Worm (Caenorhabditis elegans): Measurements from ENCODE around the gene R03G8.3.

Gene R03G8.3

ce11 chrX:13090665-13091064 is at the start of gene R03G8.3:
R03G8.3 (plus strand) TSS chrX:13090965.
- no peak for TF ChIP-seq sea-1 (GFP tag; conservative IDR thresholded peaks at IDR 0.05)
- TF ChIP-seq aly-1 (tag; optimal IDR thresholded peaks at IDR 0.05) = no peak
- no peak for TF ChIP-seq tbx-37 (GFP tag; conservative IDR thresholded peaks at IDR 0.05)

DNA sequence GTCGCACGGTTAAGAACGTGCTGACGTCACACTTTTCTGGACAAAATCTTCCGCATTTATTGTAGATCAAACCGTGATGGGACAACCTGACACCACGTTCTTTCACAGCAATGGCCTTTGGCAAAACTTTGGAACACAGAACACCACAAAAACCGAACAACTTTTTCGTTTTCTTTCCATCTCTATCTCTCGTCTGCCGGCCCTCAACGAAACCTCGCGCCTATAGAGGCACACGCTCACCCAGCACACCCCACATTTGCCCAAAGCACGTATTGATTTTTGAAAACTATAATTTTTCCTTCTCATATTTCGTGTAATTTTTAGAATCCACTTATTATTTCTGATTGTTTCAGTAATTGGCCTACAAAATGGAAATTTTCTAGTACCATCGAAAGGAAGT is 48.9 kb upstream of the R03G8.3 start:
- no peak for TF ChIP-seq tbx-37 (GFP tag; conservative IDR thresholded peaks at IDR 0.05)
- no peak for TF ChIP-seq F13C5.2 (tag; optimal IDR thresholded peaks at IDR 0.05)
- TF ChIP-seq aly-1 (tag; optimal IDR thresholded peaks at IDR 0.05) = no peak
- TF ChIP-seq tbx-11 (GFP tag; IDR thresholded peaks at IDR 0.05) = no peak
- no peak for TF ChIP-seq ceh-36 (tag; optimal IDR thresholded peaks at IDR 0.05)
- TF ChIP-seq ceh-13 (GFP tag; optimal IDR thresholded peaks at IDR 0.05) = no peak
- TF ChIP-seq scrt-1 (GFP tag; IDR thresholded peaks at IDR 0.05) = no peak
- TF ChIP-seq ama-1 (optimal IDR thresholded peaks at IDR 0.05) = no peak
- no peak for TF ChIP-seq B0310.2 (tag; optimal IDR thresholded peaks at IDR 0.05)
- no peak for TF ChIP-seq sea-1 (GFP tag; conservative IDR thresholded peaks at IDR 0.05)
- TF ChIP-seq hmg-4 (GFP tag; optimal IDR thresholded peaks at IDR 0.05) = no peak
- no peak for TF ChIP-seq ets-7 (tag; optimal IDR thresholded peaks at IDR 0.05)
- TF ChIP-seq tra-4 (tag; optimal IDR thresholded peaks at IDR 0.05) = no peak
- no peak for TF ChIP-seq flt-1 (GFP tag; IDR thresholded peaks at IDR 0.05)
- TF ChIP-seq hnd-1 (tag; optimal IDR thresholded peaks at IDR 0.05) = no peak

DNA sequence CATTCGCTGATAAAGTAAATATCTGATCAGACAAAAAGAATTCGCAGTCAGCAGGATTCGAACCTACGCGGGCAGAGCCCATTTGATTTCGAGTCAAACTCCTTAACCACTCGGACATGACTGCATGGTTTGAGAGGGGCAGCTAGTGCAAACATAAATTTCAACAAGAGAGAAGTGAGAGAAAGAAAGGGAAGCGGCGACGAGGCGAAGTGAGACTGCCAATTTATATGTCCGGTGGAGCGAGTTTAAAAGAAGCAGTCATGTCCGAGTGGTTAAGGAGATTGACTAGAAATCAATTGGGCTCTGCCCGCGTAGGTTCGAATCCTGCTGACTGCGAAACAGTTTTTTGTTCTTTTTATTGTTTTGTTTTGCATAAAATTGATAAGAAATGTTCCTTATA is 44.4 kb upstream of the R03G8.3 start:
- TF ChIP-seq aly-1 (tag; optimal IDR thresholded peaks at IDR 0.05) (peak; percentile 93), ets-7 (tag; optimal IDR thresholded peaks at IDR 0.05) (peak; percentile 91), pes-1 (GFP tag; IDR thresholded peaks at IDR 0.05) (peak; percentile 94), B0310.2 (tag; optimal IDR thresholded peaks at IDR 0.05) (peak; percentile 84), hnd-1 (tag; optimal IDR thresholded peaks at IDR 0.05) (peak; percentile 85), F13C5.2 (tag; optimal IDR thresholded peaks at IDR 0.05) (peak; percentile 96), hmg-4 (GFP tag; optimal IDR thresholded peaks at IDR 0.05) (peak; percentile 96), sea-1 (GFP tag; conservative IDR thresholded peaks at IDR 0.05) (peak; percentile 94), scrt-1 (GFP tag; IDR thresholded peaks at IDR 0.05) (peak; percentile 95), flt-1 (GFP tag; IDR thresholded peaks at IDR 0.05) (peak; percentile 88), tbx-37 (GFP tag; conservative IDR thresholded peaks at IDR 0.05) (peak; percentile 95), ceh-36 (tag; optimal IDR thresholded peaks at IDR 0.05) (peak; percentile 93), hmbx-1 (tag; optimal IDR thresholded peaks at IDR 0.05) (peak; percentile 53), ceh-13 (GFP tag; optimal IDR thresholded peaks at IDR 0.05) (peak; percentile 81), tbx-11 (GFP tag; IDR thresholded peaks at IDR 0.05) (peak; percentile 95)

DNA sequence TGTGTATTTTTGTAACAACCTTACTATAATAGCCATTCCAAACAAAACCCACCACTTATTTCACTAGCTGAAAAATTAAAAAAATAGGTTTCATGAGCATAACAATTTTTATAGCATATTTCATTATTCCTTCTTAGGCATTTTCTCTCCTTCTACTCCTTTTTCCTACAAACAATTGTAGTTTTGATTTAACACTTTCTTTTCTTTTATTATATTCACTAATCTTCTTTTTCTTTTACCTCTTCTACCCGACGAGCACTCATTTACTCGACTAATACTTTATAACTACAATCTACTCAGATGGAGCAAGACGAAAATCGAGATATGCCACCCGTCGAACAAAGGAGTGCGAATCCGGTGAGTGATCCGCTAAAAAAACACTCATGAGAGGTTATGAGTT is 42.5 kb upstream of the R03G8.3 start, which contains the start of gene C53C7.3:
TSS of gene C53C7.3 (plus strand) at position 301 of the 400 bp plus-strand sequence.
- TF ChIP-seq flt-1 (GFP tag; IDR thresholded peaks at IDR 0.05) (no peak), ceh-13 (GFP tag; optimal IDR thresholded peaks at IDR 0.05) (no peak), scrt-1 (GFP tag; IDR thresholded peaks at IDR 0.05) (no peak), ets-7 (tag; optimal IDR thresholded peaks at IDR 0.05) (no peak), ceh-36 (tag; optimal IDR thresholded peaks at IDR 0.05) (no peak), hmg-4 (GFP tag; optimal IDR thresholded peaks at IDR 0.05) (no peak), ama-1 (optimal IDR thresholded peaks at IDR 0.05) (no peak), B0310.2 (tag; optimal IDR thresholded peaks at IDR 0.05) (no peak)

DNA sequence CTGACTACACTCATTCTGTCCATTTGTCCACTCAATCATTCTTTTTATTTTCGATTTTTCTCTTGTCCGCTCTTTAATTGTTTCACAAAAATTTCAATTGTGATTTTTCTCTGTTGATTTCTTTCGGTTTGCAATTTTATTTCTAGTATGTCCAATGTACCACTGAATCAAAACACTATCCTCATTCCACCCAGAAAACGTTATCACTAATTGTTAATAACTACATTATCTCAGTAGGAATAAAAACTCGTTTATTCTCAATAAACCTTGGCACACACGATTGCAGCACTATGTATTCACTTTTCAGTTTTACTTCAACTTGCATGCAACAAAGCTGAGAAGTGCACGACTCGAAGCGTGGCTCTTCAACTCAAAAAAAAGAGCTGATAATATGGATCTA is 39.4 kb upstream of the R03G8.3 start, which contains the start of gene K03A11.1:
TSS of gene K03A11.1 (plus strand) at position 301 of the 400 bp plus-strand sequence.
- no peak for TF ChIP-seq flt-1 (GFP tag; IDR thresholded peaks at IDR 0.05)
- no peak for TF ChIP-seq ceh-13 (GFP tag; optimal IDR thresholded peaks at IDR 0.05)
- no peak for TF ChIP-seq hmbx-1 (tag; optimal IDR thresholded peaks at IDR 0.05)
- TF ChIP-seq scrt-1 (GFP tag; IDR thresholded peaks at IDR 0.05) = no peak
- no peak for TF ChIP-seq hnd-1 (tag; optimal IDR thresholded peaks at IDR 0.05)
- no peak for TF ChIP-seq B0310.2 (tag; optimal IDR thresholded peaks at IDR 0.05)
- TF ChIP-seq tbx-37 (GFP tag; conservative IDR thresholded peaks at IDR 0.05) = no peak
- TF ChIP-seq ama-1 (optimal IDR thresholded peaks at IDR 0.05) = no peak
- TF ChIP-seq hmg-4 (GFP tag; optimal IDR thresholded peaks at IDR 0.05) = no peak
- no peak for TF ChIP-seq tra-4 (tag; optimal IDR thresholded peaks at IDR 0.05)
- no peak for TF ChIP-seq aly-1 (tag; optimal IDR thresholded peaks at IDR 0.05)
- TF ChIP-seq F13C5.2 (tag; optimal IDR thresholded peaks at IDR 0.05) = no peak
- TF ChIP-seq tbx-11 (GFP tag; IDR thresholded peaks at IDR 0.05) = no peak
- TF ChIP-seq ceh-36 (tag; optimal IDR thresholded peaks at IDR 0.05) = no peak
- TF ChIP-seq pes-1 (GFP tag; IDR thresholded peaks at IDR 0.05) = no peak
- no peak for TF ChIP-seq sea-1 (GFP tag; conservative IDR thresholded peaks at IDR 0.05)
- TF ChIP-seq ets-7 (tag; optimal IDR thresholded peaks at IDR 0.05) = no peak

- TF ChIP-seq F13C5.2 (tag; optimal IDR thresholded peaks at IDR 0.05) (no peak), scrt-1 (GFP tag; IDR thresholded peaks at IDR 0.05) (no peak), aly-1 (tag; optimal IDR thresholded peaks at IDR 0.05) (no peak), sea-1 (GFP tag; conservative IDR thresholded peaks at IDR 0.05) (no peak), B0310.2 (tag; optimal IDR thresholded peaks at IDR 0.05) (no peak), ets-7 (tag; optimal IDR thresholded peaks at IDR 0.05) (no peak), tbx-11 (GFP tag; IDR thresholded peaks at IDR 0.05) (no peak), ceh-36 (tag; optimal IDR thresholded peaks at IDR 0.05) (no peak), hnd-1 (tag; optimal IDR thresholded peaks at IDR 0.05) (no peak), ceh-13 (GFP tag; optimal IDR thresholded peaks at IDR 0.05) (no peak), tbx-37 (GFP tag; conservative IDR thresholded peaks at IDR 0.05) (no peak), pes-1 (GFP tag; IDR thresholded peaks at IDR 0.05) (no peak), tra-4 (tag; optimal IDR thresholded peaks at IDR 0.05) (no peak), ama-1 (optimal IDR thresholded peaks at IDR 0.05) (no peak), hmg-4 (GFP tag; optimal IDR thresholded peaks at IDR 0.05) (no peak)
Observed at ce11 chrX:13055560-13055959, 35.2 kb upstream of the R03G8.3 start, which contains the start of gene K03A11.6. K03A11.6 (plus strand) TSS chrX:13055860.

- TF ChIP-seq hmbx-1 (tag; optimal IDR thresholded peaks at IDR 0.05) = no peak
- no peak for TF ChIP-seq tbx-37 (GFP tag; conservative IDR thresholded peaks at IDR 0.05)
- TF ChIP-seq hmg-4 (GFP tag; optimal IDR thresholded peaks at IDR 0.05) = no peak
- TF ChIP-seq ceh-36 (tag; optimal IDR thresholded peaks at IDR 0.05) = no peak
- TF ChIP-seq scrt-1 (GFP tag; IDR thresholded peaks at IDR 0.05) = no peak
- no peak for TF ChIP-seq aly-1 (tag; optimal IDR thresholded peaks at IDR 0.05)
- no peak for TF ChIP-seq sea-1 (GFP tag; conservative IDR thresholded peaks at IDR 0.05)
- TF ChIP-seq ama-1 (optimal IDR thresholded peaks at IDR 0.05) = no peak
- no peak for TF ChIP-seq hnd-1 (tag; optimal IDR thresholded peaks at IDR 0.05)
- no peak for TF ChIP-seq tra-4 (tag; optimal IDR thresholded peaks at IDR 0.05)
- TF ChIP-seq F13C5.2 (tag; optimal IDR thresholded peaks at IDR 0.05) = no peak
- TF ChIP-seq tbx-11 (GFP tag; IDR thresholded peaks at IDR 0.05) = no peak
- no peak for TF ChIP-seq B0310.2 (tag; optimal IDR thresholded peaks at IDR 0.05)
- TF ChIP-seq pes-1 (GFP tag; IDR thresholded peaks at IDR 0.05) = no peak
- TF ChIP-seq flt-1 (GFP tag; IDR thresholded peaks at IDR 0.05) = no peak
- no peak for TF ChIP-seq ceh-13 (GFP tag; optimal IDR thresholded peaks at IDR 0.05)
- TF ChIP-seq ets-7 (tag; optimal IDR thresholded peaks at IDR 0.05) = no peak
Observed at ce11 chrX:13059984-13060383, 30.8 kb upstream of the R03G8.3 start.
